Fruit fly (Drosophila melanogaster): ENCODE results near the gene comm.

The comm gene

DNA sequence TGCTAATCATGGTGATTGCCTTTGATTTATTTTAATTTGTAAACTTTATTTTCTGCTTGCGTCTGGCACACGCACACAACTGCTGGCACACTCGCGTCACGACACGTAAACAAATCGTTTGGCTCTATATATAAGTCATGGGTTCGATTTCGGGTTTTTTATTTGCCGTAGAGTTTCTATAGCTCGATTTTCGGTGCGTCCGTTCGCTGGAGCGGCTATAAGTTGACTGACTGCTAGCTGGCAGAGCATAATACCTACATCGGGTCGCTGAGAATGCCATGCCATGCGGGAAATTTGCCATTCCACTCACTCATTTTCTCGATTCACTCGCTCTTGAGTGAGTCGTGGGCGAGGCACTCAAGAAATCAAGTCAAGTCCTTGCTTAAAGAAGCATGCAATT, at the start of gene comm:
TSS of gene comm (minus strand) at position 236 of the 400 bp plus-strand sequence.
- no peak for TF ChIP-seq psq (optimal IDR thresholded peaks at IDR 0.05)
- TF ChIP-seq pan (optimal IDR thresholded peaks at IDR 0.05), result no peak
- TF ChIP-seq usp (GFP tag; optimal IDR thresholded peaks at IDR 0.05), result no peak
- no peak for TF ChIP-seq EcR (GFP tag; optimal IDR thresholded peaks at IDR 0.05)
- TF ChIP-seq Dll (optimal IDR thresholded peaks at IDR 0.05), result no peak
- no peak for TF ChIP-seq CG8478 (optimal IDR thresholded peaks at IDR 0.05)

DNA sequence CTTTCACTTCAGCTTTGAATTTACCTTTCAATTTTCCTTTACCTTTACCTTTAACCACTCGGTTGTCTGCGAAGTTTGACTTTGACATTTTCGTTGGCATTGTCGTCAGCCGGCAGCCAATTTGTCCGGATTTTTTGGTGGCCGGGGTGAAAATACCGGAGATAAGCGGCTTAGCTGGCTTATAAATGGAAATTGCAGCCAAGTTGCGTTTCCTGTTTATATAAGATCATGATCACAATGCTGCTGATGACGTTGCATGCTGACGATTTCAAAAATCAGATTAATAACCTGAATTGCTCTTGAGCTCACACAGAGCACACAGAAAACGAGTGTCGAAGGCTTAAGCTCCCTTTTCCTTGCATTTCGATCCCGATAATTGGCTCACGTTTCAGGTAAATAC, 49.6 kb upstream of the comm start:
- TF ChIP-seq Dll (optimal IDR thresholded peaks at IDR 0.05) (no peak), pan (optimal IDR thresholded peaks at IDR 0.05) (no peak), psq (optimal IDR thresholded peaks at IDR 0.05) (no peak), EcR (GFP tag; optimal IDR thresholded peaks at IDR 0.05) (no peak), CG8478 (optimal IDR thresholded peaks at IDR 0.05) (no peak), usp (GFP tag; optimal IDR thresholded peaks at IDR 0.05) (no peak)

DNA sequence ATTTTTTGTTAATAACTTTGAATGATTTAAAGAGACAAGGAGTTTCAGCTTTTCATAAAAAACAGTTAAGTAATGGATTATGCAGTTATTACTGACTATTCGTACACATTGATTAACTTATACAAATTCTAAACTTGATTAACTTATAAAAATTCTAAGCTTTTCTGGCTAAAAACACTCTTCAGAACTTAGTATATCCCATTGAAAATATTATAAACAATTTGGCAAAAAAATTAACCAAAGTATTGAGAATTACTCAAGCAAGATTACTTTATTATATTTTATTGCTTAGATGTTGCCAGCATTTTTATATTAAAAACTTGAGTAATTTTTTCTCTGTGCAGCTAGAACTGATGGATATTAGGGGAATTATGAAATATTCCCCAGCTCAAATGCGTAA, 49.2 kb upstream of the comm start:
- TF ChIP-seq EcR (GFP tag; optimal IDR thresholded peaks at IDR 0.05) (no peak), CG8478 (optimal IDR thresholded peaks at IDR 0.05) (no peak), psq (optimal IDR thresholded peaks at IDR 0.05) (no peak)

DNA sequence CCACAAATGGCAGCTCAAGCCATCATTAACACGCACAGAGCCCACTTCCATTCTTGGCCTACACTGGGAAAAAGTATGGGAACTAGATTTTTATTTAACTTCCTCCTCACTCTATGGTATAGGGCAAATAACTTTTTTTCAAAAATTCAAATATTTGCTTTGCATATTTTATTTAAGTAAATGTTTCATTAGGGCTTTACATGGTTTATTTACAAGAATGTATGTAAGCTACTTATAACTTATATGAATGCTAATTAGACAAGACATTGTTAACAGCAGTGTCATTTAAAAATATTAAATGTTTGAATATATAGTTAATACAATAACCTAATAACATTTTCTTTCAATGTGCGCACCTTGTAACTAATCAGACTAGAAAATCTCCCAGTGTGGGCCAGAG, 47.3 kb upstream of the comm start:
- no peak for TF ChIP-seq EcR (GFP tag; optimal IDR thresholded peaks at IDR 0.05)
- no peak for TF ChIP-seq CG8478 (optimal IDR thresholded peaks at IDR 0.05)

DNA sequence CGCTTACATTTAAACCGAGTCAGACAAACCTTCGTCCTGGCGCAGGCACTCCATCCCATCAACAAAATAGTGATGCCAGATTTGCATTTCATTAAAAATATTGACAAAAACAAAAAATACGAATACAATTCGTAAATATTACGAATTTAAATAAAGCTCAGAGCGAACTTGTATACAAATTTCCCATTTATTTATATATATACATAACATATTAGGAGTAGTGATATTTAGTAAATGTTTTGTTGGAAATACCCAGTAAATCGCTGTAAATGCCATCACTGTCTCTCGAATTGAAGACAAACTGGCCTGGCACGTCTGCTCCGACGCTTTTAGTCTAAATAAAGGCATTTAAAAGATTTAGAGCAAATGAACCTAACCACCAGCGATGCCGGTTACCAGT, 44.0 kb upstream of the comm start:
- no peak for TF ChIP-seq CG8478 (optimal IDR thresholded peaks at IDR 0.05)
- no peak for TF ChIP-seq psq (optimal IDR thresholded peaks at IDR 0.05)
- TF ChIP-seq usp (GFP tag; optimal IDR thresholded peaks at IDR 0.05), result no peak
- no peak for TF ChIP-seq Dll (optimal IDR thresholded peaks at IDR 0.05)
- no peak for TF ChIP-seq EcR (GFP tag; optimal IDR thresholded peaks at IDR 0.05)
- TF ChIP-seq pan (optimal IDR thresholded peaks at IDR 0.05), result no peak

DNA sequence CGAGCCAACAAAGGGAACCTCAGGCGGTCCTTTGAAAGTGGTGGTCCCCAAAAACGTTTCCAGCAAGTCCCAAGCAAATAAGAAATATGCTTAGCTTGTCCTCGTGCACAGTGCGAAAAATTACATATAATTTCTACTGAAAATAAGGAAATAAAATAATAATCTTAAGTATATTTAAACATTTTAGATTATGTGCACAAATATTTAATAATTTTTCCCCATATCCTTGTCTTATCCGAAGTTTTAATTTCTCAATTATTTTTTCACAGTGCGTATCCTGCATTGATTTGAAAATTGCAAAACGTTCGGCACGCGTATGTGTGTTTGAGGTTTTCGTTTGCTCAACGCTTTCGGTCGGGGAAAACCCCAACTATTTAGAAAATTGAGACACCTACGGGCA, 43.3 kb upstream of the comm start:
- no peak for TF ChIP-seq EcR (GFP tag; optimal IDR thresholded peaks at IDR 0.05)
- no peak for TF ChIP-seq Dll (optimal IDR thresholded peaks at IDR 0.05)
- TF ChIP-seq CG8478 (optimal IDR thresholded peaks at IDR 0.05), result no peak
- TF ChIP-seq pan (optimal IDR thresholded peaks at IDR 0.05), result no peak
- no peak for TF ChIP-seq psq (optimal IDR thresholded peaks at IDR 0.05)
- no peak for TF ChIP-seq usp (GFP tag; optimal IDR thresholded peaks at IDR 0.05)

DNA sequence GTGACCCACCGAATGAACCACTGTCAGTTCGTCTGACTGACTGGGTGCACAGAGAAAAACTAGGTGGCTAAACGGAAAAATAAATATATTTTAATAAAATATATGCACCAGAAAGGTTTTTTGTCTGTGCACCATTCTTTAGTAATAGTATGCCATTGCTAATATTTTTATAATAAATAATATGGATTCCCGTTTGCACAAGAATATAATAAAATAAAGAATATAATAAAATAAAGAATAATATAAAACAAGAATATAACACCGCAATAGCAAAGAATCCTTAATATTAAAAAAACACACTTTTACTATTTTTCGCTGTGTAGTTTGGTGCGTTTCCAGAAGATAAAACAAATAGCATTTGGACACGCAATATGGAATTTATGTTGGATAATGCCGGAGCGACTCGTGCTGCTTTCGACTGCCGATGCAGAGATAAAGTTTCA, 40.7 kb upstream of the comm start:
- TF ChIP-seq CG8478 (optimal IDR thresholded peaks at IDR 0.05) (no peak), EcR (GFP tag; optimal IDR thresholded peaks at IDR 0.05) (no peak), pan (optimal IDR thresholded peaks at IDR 0.05) (no peak), Dll (optimal IDR thresholded peaks at IDR 0.05) (no peak), usp (GFP tag; optimal IDR thresholded peaks at IDR 0.05) (no peak), psq (optimal IDR thresholded peaks at IDR 0.05) (no peak)

DNA sequence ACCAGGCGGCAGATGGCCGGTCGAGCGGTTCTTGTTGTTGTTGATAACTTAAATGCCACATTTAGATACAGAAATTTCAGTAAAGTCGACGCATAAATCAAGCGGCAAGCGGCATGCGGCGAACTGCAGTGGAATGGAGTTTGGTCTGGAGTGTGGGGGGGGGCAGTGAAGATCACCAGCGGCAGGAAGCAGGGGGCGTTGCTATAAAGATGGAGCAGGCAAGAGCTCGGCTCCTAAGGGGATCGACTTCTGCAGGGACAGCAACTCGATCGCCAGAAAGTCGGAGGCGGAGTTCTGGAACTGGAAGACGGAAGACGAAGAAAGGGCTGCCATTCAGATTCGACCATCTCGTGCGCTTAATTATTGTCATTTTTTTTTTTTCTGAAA, 35.0 kb upstream of the comm start:
- no peak for TF ChIP-seq psq (optimal IDR thresholded peaks at IDR 0.05)
- TF ChIP-seq Dll (optimal IDR thresholded peaks at IDR 0.05), result peak; percentile 22

DNA sequence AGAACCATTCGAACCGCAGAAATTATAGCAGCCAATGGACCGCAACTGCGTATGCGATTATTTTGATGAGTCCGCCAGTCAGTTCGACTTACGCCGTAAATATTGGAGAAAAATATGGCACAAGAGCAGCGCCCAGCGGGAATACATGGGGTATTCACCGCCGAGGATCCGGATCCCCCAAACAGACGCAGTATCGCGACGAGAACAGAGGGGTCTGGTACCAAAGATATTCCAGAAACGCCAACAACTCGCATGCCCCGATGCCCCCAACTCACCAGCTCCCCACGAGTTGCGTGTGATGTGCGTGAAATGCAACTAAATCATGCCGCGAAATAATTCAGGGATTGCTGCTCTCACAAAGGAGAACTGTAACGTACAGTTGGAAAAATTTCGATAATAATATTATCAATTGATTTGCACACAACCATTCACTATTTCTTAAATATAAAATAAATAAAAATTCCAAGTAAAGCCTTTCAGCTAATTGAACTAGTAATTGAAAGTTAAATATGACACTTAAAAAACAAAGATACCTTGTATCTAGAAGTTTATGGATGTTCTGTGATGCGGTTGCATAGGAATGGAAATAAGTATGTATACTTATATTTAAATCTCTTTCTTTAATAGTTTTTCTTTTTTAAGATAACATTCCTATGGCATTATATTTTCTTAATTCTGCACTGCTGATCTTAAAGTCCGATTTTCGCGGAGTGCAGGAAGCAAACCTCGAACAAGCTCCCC, 34.4 kb upstream of the comm start:
- TF ChIP-seq Dll (optimal IDR thresholded peaks at IDR 0.05) (peak; percentile 53), pan (optimal IDR thresholded peaks at IDR 0.05) (no peak)

DNA sequence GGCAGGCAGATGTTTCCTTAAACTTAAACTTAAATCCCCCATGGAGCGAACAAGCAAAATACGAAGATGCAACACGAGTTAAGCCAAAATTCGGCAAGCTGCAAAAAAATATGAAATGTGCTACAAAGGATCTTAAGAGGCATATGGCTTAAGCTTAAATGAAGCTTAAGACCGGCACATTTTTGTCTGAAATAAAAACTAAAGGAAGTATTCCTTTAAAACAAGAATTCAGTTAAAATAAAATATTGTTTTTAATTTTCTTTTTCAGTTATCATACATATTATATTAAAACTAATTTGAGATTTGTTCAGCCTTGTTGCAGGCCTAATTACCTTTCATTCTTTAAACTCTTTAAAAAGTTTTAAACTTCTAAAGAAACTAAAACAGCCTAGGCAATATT, 33.7 kb upstream of the comm start:
- TF ChIP-seq psq (optimal IDR thresholded peaks at IDR 0.05), result no peak

DNA sequence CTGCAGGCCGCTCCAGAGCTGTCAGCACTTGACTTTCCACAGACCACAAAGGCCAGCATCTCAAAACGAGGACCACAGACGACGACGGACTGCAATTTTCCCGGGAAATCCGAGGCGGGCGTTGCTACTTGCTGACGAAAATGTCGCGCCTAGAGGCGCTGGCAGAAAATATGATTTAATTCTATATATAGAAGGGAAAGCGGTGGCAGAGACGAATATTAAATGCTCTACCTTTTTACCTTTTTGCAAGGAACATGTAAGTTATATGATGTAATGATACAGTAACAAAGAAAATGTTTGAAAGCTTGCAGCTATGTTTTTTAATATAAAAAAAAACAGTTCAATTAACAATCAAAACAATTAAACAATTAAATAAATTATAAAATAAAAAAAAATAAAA, 32.2 kb upstream of the comm start:
- TF ChIP-seq usp (GFP tag; optimal IDR thresholded peaks at IDR 0.05), result no peak
- TF ChIP-seq pan (optimal IDR thresholded peaks at IDR 0.05), result no peak
- TF ChIP-seq Dll (optimal IDR thresholded peaks at IDR 0.05), result no peak
- no peak for TF ChIP-seq psq (optimal IDR thresholded peaks at IDR 0.05)
- no peak for TF ChIP-seq EcR (GFP tag; optimal IDR thresholded peaks at IDR 0.05)
- TF ChIP-seq CG8478 (optimal IDR thresholded peaks at IDR 0.05), result no peak

DNA sequence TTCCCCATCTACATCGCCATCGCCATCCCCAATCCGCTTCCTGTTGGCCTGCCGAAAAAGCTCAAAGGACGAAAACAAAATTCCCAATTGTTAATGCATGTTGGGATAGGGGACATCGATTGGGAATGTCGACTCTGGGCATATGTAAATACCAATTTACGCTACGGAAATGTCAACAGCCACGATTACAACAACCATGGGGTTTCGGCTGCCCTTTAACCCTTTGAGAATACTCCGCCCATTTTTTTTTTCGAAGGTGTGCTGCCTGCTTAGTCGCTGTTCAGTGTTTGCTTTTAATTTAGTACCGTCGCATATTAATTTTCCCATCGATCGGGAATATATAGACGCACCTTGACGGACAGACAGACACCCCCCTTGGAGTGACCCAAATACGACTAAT, 30.4 kb upstream of the comm start:
- TF ChIP-seq EcR (GFP tag; optimal IDR thresholded peaks at IDR 0.05) (no peak), psq (optimal IDR thresholded peaks at IDR 0.05) (no peak), pan (optimal IDR thresholded peaks at IDR 0.05) (no peak), Dll (optimal IDR thresholded peaks at IDR 0.05) (no peak), CG8478 (optimal IDR thresholded peaks at IDR 0.05) (no peak), usp (GFP tag; optimal IDR thresholded peaks at IDR 0.05) (no peak)

DNA sequence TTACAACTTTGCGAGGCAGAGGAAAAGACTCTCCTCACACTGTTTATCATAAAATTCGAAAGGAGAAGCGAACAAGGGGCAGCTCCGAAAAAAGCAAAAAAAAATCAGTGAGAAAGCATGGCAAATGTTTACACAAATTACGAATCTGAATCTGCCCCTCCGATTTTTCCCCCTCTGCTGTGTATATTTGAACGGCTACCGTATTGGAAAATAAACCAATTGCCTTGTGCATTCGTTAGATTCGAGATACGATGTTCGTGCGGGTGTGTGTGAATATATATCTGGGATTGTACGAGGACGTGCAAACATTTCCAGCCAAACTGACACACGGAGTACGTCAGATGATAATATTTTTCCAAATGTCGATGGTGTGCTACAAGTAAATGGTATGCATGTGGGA, 29.6 kb upstream of the comm start:
- TF ChIP-seq psq (optimal IDR thresholded peaks at IDR 0.05) (no peak), EcR (GFP tag; optimal IDR thresholded peaks at IDR 0.05) (no peak), usp (GFP tag; optimal IDR thresholded peaks at IDR 0.05) (no peak), CG8478 (optimal IDR thresholded peaks at IDR 0.05) (no peak), pan (optimal IDR thresholded peaks at IDR 0.05) (no peak), Dll (optimal IDR thresholded peaks at IDR 0.05) (no peak)

DNA sequence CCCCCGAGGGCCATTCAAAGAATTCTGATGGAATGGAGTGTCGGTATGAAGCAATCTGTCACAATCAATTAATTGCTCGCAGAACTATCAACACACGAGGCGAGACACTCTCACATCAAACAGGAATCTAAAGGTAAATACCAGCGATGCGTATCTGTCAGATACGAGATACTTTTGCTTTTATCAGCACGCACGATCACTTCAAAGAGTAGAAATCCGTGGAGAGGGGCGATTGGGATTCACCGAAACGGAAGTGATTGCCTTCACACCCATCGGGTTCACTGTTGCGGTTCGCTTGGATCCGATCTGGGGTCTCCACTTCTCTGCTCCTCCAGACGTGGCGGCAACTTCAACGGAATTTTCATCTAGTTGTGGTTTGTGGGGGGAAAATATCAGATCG, 26.9 kb upstream of the comm start:
- no peak for TF ChIP-seq EcR (GFP tag; optimal IDR thresholded peaks at IDR 0.05)
- TF ChIP-seq Dll (optimal IDR thresholded peaks at IDR 0.05), result no peak
- TF ChIP-seq usp (GFP tag; optimal IDR thresholded peaks at IDR 0.05), result no peak
- no peak for TF ChIP-seq pan (optimal IDR thresholded peaks at IDR 0.05)
- TF ChIP-seq psq (optimal IDR thresholded peaks at IDR 0.05), result no peak
- TF ChIP-seq CG8478 (optimal IDR thresholded peaks at IDR 0.05), result no peak
